Worm (Caenorhabditis elegans) whole organism, L4 larva: ENCODE data around the gene lips-6.

Experiments
- D1046.2 ChIP-seq: fragments of 200-800 bp; sonication (Bioruptor generic); IDR thresholded peaks from 2 replicates; pipeline ENCODE4 v1.3.6; 2022; ENCODE audit warnings: missing genetic modification characterization, missing compliant biosample characterization
- F26F4.8 ChIP-seq: fragments of 200-800 bp; sonication (Bioruptor generic); conservative IDR thresholded peaks from 2 replicates; pipeline ENCODE4 v1.3.6; 2022; ENCODE audit warnings: missing genetic modification characterization, missing compliant biosample characterization
- aha-1 ChIP-seq: fragments of 150-350 bp; peaks from one replicate; lab custom pipeline; 2014; ENCODE audit warnings: missing biosample characterization, missing genetic modification characterization
- aly-2 ChIP-seq: sonication (generic microtip); optimal IDR thresholded peaks from 2 replicates; lab custom pipeline; 2018; ENCODE audit warnings: missing biosample characterization, missing genetic modification characterization
- attf-4 ChIP-seq: sonication (generic microtip); optimal IDR thresholded peaks from 3 replicates; lab custom pipeline; 2017; ENCODE audit warnings: missing biosample characterization, missing genetic modification characterization
- ceh-28 ChIP-seq: fragments of 150-350 bp; optimal IDR thresholded peaks from 2 replicates; lab custom pipeline; 2014; ENCODE audit warnings: missing biosample characterization, missing genetic modification reagents, missing genetic modification characterization
- ces-1 ChIP-seq: fragments of 150-350 bp; sonication (generic microtip); optimal IDR thresholded peaks from 4 replicates; lab custom pipeline; 2014; ENCODE audit warnings: missing biosample characterization, missing genetic modification reagents, missing genetic modification characterization
- ctbp-1 ChIP-seq: fragments of 200-800 bp; sonication (Bioruptor generic); IDR thresholded peaks from 2 replicates; pipeline ENCODE4 v1.3.6; 2022; ENCODE audit warnings: missing genetic modification reagents, missing genetic modification characterization, missing compliant biosample characterization
- dmd-6 ChIP-seq: fragments of 200-800 bp; sonication (Bioruptor generic); IDR thresholded peaks from 2 replicates; pipeline ENCODE4 v1.3.6; 2022; ENCODE audit warnings: missing genetic modification reagents, missing genetic modification characterization, missing compliant biosample characterization
- dmd-9 ChIP-seq: fragments of 200-800 bp; sonication (Bioruptor generic); IDR thresholded peaks from 2 replicates; pipeline ENCODE4 v1.3.6; 2022; ENCODE audit warnings: missing genetic modification reagents, missing genetic modification characterization, missing compliant biosample characterization
- dpl-1 ChIP-seq: fragments of 150-350 bp; optimal IDR thresholded peaks from 2 replicates; lab custom pipeline; 2014; ENCODE audit warnings: missing biosample characterization, missing genetic modification reagents, missing genetic modification characterization
- duxl-1 ChIP-seq: sonication (generic microtip); optimal IDR thresholded peaks from 2 replicates; lab custom pipeline; 2016; ENCODE audit warnings: mild to moderate bottlenecking, missing genetic modification characterization, moderate library complexity, missing compliant biosample characterization; ENCODE audit not compliant: poor library complexity
- fkh-10 ChIP-seq: fragments of 150-350 bp; optimal IDR thresholded peaks from 2 replicates; lab custom pipeline; 2014; ENCODE audit warnings: missing biosample characterization, missing genetic modification reagents, missing genetic modification characterization
- hlh-30 ChIP-seq: sonication (generic microtip); optimal IDR thresholded peaks from 2 replicates; lab custom pipeline; 2017; ENCODE audit warnings: antibody characterized with exemption, mild to moderate bottlenecking, missing genetic modification characterization, missing compliant biosample characterization; ENCODE audit not compliant: insufficient read depth
- jun-1 ChIP-seq: fragments of 150-350 bp; optimal IDR thresholded peaks from 2 replicates; lab custom pipeline; 2014; ENCODE audit warnings: missing biosample characterization, missing genetic modification reagents, missing genetic modification characterization
- lir-3 ChIP-seq: sonication (generic microtip); optimal IDR thresholded peaks from 2 replicates; lab custom pipeline; 2016; ENCODE audit warnings: mild to moderate bottlenecking, missing genetic modification characterization, missing compliant biosample characterization
- lsy-2 ChIP-seq, 2 experiments: fragments of 150-350 bp in 1 of 2; sonication (generic microtip) in 1 of 2; optimal IDR thresholded peaks; 2 replicates each; lab custom pipeline; 2014 to 2017; ENCODE audit warnings: missing biosample characterization in 2 of 2, missing genetic modification characterization in 2 of 2
- madf-9 ChIP-seq: fragments of 200-800 bp; sonication (Bioruptor generic); conservative IDR thresholded peaks from 2 replicates; pipeline ENCODE4 v1.3.6; 2022; ENCODE audit warnings: missing genetic modification reagents, missing genetic modification characterization, missing compliant biosample characterization
- mep-1 ChIP-seq: fragments of 150-350 bp; sonication (generic microtip); optimal IDR thresholded peaks from 3 replicates; lab custom pipeline; 2014; ENCODE audit warnings: missing biosample characterization, missing genetic modification characterization
- mes-2 ChIP-seq: sonication (generic microtip); optimal IDR thresholded peaks from 2 replicates; lab custom pipeline; 2016; ENCODE audit warnings: missing genotype, mild to moderate bottlenecking, missing genetic modification characterization, missing compliant biosample characterization; ENCODE audit not compliant: poor library complexity, severe bottlenecking
- mxl-2 ChIP-seq: fragments of 200-800 bp; sonication (Bioruptor generic); conservative IDR thresholded peaks from 2 replicates; pipeline ENCODE4 v1.3.6; 2022; ENCODE audit warnings: missing genetic modification reagents, missing genetic modification characterization, missing compliant biosample characterization
- mxl-3 ChIP-seq: fragments of 200-800 bp; sonication (Bioruptor generic); optimal IDR thresholded peaks from 2 replicates; lab custom pipeline; 2018; ENCODE audit warnings: mild to moderate bottlenecking, missing genetic modification characterization, missing compliant biosample characterization
- nhr-28 ChIP-seq: fragments of 150-350 bp; optimal IDR thresholded peaks from 2 replicates; lab custom pipeline; 2014; ENCODE audit warnings: missing biosample characterization, missing genetic modification characterization
- nhr-77 ChIP-seq: fragments of 150-350 bp; optimal IDR thresholded peaks from 2 replicates; lab custom pipeline; 2014; ENCODE audit warnings: missing biosample characterization, missing genetic modification characterization
- skn-1 ChIP-seq: fragments of 150-350 bp; optimal IDR thresholded peaks from 2 replicates; lab custom pipeline; 2014; ENCODE audit warnings: missing biosample characterization, missing genetic modification characterization
- snpc-1.2 ChIP-seq: fragments of 200-800 bp; sonication (Bioruptor generic); IDR thresholded peaks from 2 replicates; pipeline ENCODE4 v1.3.6; 2022; ENCODE audit warnings: missing genetic modification reagents, missing genetic modification characterization, missing compliant biosample characterization
- tra-1 ChIP-seq: fragments of 200-800 bp; sonication (Bioruptor generic); IDR thresholded peaks from 2 replicates; pipeline ENCODE4 v1.3.6; 2022; ENCODE audit warnings: missing genetic modification reagents, missing genetic modification characterization, missing compliant biosample characterization
- unc-130 ChIP-seq: sonication (generic microtip); optimal IDR thresholded peaks from 2 replicates; lab custom pipeline; 2016; ENCODE audit warnings: missing genetic modification reagents, missing genetic modification characterization, missing compliant biosample characterization
- unc-39 ChIP-seq: sonication (generic microtip); optimal IDR thresholded peaks from 2 replicates; lab custom pipeline; 2017; ENCODE audit warnings: missing biosample characterization, missing genetic modification characterization
- unc-62 ChIP-seq, 3 experiments: fragments of 150-350 bp in 1 of 3; sonication (generic microtip); optimal IDR thresholded peaks in 2 of 3; peaks in 1 of 3; 1 replicate in 1 of 3; 2 replicates in 2 of 3; lab custom pipeline; 2014 to 2017; ENCODE audit warnings: missing biosample characterization in 3 of 3, missing genetic modification characterization in 3 of 3, missing genetic modification reagents in 3 of 3, missing genotype in 1 of 3

The lips-6 gene

ce11 chrIV:12015586-12015985, at the start of gene lips-6:
Gene lips-6, minus strand, starts transcription at chrIV:12015686.
- TF ChIP-seq madf-9 (GFP tag; lab: Robert Waterston, UW) (no peak), skn-1 (tag; lab: Kevin White, UChicago) (no peak), F26F4.8 (GFP tag; lab: Robert Waterston, UW) (no peak), dmd-9 (GFP tag; lab: Robert Waterston, UW) (no peak)

DNA sequence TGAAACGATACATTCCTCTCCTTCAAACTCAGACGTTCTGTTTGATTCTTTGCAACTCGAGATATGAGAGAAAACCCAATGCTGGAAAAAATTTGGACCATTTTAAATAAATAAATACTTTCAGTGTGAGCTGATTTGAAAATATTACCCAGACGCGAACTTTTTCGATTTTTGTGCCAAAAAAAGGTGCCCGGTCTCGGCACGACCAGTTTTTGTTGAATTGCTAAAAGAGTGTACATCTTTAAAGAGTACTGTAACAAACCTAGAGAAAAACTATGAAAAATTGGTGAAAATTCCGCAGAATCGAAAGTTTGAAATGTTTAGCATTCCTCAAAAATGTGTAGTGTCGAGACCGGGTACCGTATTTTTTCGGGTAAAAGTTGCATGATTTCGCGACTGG, 45.7 kb upstream of the lips-6 start, which contains the start of gene K08E4.8:
Gene K08E4.8, minus strand, starts transcription at position 101 of the 400 bp plus-strand sequence.
- TF ChIP-seq duxl-1 (tag; lab: Kevin White, UChicago) (no peak), ceh-28 (tag; lab: Kevin White, UChicago) (no peak), mxl-3 (GFP tag; lab: Kevin White, UChicago) (no peak), nhr-28 (no peak), attf-4 (no peak), fkh-10 (GFP tag; lab: Kevin White, UChicago) (no peak), unc-130 (GFP tag; lab: Kevin White, UChicago) (no peak), aly-2 (no peak), mxl-2 (GFP tag; lab: Robert Waterston, UW) (no peak), mep-1 (tag; lab: Kevin White, UChicago) (no peak), lir-3 (tag; lab: Kevin White, UChicago) (no peak), unc-39 (tag; lab: Kevin White, UChicago) (no peak)

ce11 chrIV:12057508-12057907, 42.0 kb upstream of the lips-6 start, which contains the start of gene K08E4.3:
Gene K08E4.3, plus strand, starts transcription at chrIV:12057742.
- TF ChIP-seq madf-9 (GFP tag; lab: Robert Waterston, UW) (no peak), mes-2 (peak; percentile 8), nhr-77 (tag; lab: Kevin White, UChicago) (no peak), attf-4 (no peak)
- TF ChIP-seq, all 104 proteins: peak for 1

ce11 chrIV:12056603-12057002, 41.1 kb upstream of the lips-6 start, which contains the start of gene K08E4.2:
Gene K08E4.2, minus strand, starts transcription at chrIV:12056656.
- TF ChIP-seq D1046.2: no peak
- no peak for TF ChIP-seq dmd-6 (GFP tag; lab: Robert Waterston, UW)
- no peak for TF ChIP-seq tra-1 (GFP tag; lab: Robert Waterston, UW)

DNA sequence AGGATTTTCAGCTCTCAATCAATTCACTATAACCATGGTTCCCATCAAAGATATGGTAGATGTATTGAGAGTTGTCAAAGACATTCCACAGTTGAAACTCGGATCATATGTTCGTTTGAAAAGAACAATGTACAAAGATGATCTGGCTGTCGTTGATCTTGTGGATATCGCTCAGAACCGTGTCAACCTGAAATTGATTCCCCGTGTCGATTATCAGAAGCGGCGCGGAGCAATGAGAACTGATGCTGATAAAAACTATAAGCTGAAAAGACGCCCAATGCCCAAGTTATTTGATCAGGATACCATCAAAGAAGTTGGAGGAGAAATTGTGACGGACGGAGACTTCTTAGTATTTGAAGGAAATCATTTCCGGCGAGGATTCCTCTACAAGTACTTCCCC, 37.0 kb upstream of the lips-6 start:
- TF ChIP-seq ces-1 (GFP tag; lab: Kevin White, UChicago) (no peak), aha-1 (tag; lab: Kevin White, UChicago) (peak; percentile 96)

DNA sequence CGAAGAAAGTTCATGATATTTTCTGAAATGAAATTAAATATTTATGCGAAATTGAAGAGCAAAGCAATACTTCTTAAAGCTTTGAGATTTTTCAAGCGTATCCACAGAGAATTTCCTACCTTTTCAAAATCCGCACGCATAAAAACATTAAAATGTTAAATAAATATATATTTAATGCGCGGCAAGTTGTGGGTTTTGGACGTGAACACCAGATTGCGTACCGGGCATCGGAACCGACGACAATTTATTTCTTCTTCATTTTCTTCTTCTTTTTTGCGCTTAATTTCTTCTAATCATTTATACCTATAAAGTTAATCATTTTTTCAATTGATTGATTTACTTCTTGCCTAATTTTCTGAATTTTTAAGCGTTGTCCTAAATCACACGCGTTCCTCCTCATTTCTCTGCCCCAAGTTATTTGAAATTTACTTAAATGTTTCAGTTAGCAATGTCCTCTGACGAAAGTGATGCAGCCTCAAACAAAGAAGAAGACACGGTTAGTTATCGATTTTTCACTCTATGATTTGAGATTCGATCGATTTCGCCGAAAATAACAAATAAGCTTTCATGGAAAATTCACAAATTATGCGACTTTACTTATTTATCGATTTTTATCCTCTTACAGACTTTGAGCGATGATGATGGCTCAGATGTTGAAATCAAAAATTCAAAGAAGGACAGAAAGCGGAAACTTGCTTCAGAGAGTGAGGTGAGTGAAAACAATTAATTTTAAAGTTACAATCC, 35.7 kb upstream of the lips-6 start, which contains the start of the genes bre-5 and spt-5:
Gene bre-5, minus strand, starts transcription at position 167 of the 744 bp plus-strand sequence.
Gene spt-5, plus strand, starts transcription at position 443 of the 744 bp plus-strand sequence.
- peak; percentile 59 for TF ChIP-seq ceh-28 (tag; lab: Kevin White, UChicago)
- peak; percentile 6 for TF ChIP-seq hlh-30 (tag; lab: Kevin White, UChicago)
- peak; percentile 65 for TF ChIP-seq mes-2
- TF ChIP-seq unc-62 (GFP tag; optimal IDR thresholded peaks at IDR 0.05 in 1 of 2; lab: Kevin White, UChicago): peak in 1 of 2 experiments; percentile 8
- no peak for TF ChIP-seq unc-62 (tag; optimal IDR thresholded peaks at IDR 0.05; lab: Kevin White, UChicago)
- TF ChIP-seq jun-1: no peak
- no peak for TF ChIP-seq snpc-1.2 (GFP tag; lab: Robert Waterston, UW)
- peak in 1 of 2 experiments; percentile 56 for TF ChIP-seq lsy-2 (tag; optimal IDR thresholded peaks at IDR 0.05; lab: Kevin White, UChicago)
- no peak for TF ChIP-seq ctbp-1 (GFP tag; lab: Robert Waterston, UW)
- TF ChIP-seq dpl-1: peak; percentile 29
- TF ChIP-seq, all 104 proteins: peak for 6
